Fruit fly (Drosophila melanogaster) Kc167 (cell line): ENCODE results near the gene CG9784.

Experiments used
- insv ChIP-seq: fragments of >200 bp; optimal IDR thresholded peaks from 3 replicates; lab custom pipeline; 2018; ENCODE audit warnings: missing external identifiers
- psq ChIP-seq: fragments of >200 bp; optimal IDR thresholded peaks from 2 replicates; lab custom pipeline; 2017; ENCODE audit warnings: missing external identifiers
- ttk ChIP-seq: sonication (Bioruptor generic); optimal IDR thresholded peaks from 2 replicates; lab custom pipeline; 2017; ENCODE audit warnings: missing external identifiers

DNA sequence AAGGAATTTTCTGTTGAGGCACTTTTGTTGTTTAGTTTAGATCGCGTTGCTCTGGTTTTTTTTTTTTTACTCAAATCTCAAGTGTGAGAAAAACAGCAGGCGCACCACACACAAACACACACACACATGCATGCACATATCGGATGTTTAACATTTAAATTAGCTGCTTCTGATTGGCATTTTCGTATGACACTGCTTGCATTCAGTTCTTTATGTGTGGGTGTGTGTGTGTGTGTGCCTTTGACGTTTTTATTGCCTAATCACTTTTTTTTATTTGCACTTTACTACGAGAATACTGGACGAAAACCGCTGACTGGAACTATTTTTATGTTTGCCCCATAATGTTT is 49.4 kb upstream of the CG9784 start:
- TF ChIP-seq psq (lab: Kevin White, UChicago) (no peak), ttk (lab: Kevin White, UChicago) (no peak), insv (lab: Kevin White, UChicago) (no peak)
